Fruit fly (Drosophila melanogaster) whole organism: ENCODE data around the gene CG31141.

ENCODE experiments used
- CG8478 ChIP-seq: fragments of >200 bp; optimal IDR thresholded peaks from 2 replicates; lab custom pipeline; 2018; ENCODE audit warnings: inconsistent platforms
- Dll ChIP-seq: fragments of >200 bp; optimal IDR thresholded peaks from 2 replicates; lab custom pipeline; 2017
- EcR ChIP-seq, 2 experiments: fragments of >200 bp; optimal IDR thresholded peaks; 2 replicates each; lab custom pipeline; 2017; ENCODE audit warnings: missing biosample characterization in 2 of 2, missing genetic modification characterization in 2 of 2, missing genetic modification reagents in 2 of 2
- pan ChIP-seq: fragments of >200 bp; optimal IDR thresholded peaks from 2 replicates; lab custom pipeline; 2017
- psq ChIP-seq: fragments of >200 bp; optimal IDR thresholded peaks from 2 replicates; lab custom pipeline; 2017
- usp ChIP-seq: fragments of >200 bp; optimal IDR thresholded peaks from 2 replicates; lab custom pipeline; 2017; ENCODE audit warnings: missing biosample characterization, missing genetic modification characterization, mixed read lengths

The CG31141 gene

DNA sequence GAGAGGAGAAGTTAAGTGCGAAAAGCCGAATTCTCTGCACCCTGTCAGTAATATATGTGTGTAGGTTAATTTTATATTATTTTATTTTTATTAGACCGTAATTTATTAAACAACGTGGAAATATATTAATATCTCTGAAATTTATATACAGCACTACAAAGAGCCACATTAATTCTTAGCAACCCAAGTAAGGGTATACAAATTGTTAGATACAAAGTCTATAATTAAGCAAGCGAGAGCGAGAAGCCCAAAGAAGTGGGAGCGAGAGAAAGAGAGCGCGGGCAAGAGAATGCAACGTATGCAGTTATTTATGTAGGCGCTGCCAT, 36.0 kb upstream of the CG31141 start:
- TF ChIP-seq CG8478 (lab: Kevin White, UChicago) (no peak), psq (no peak), EcR (GFP tag; optimal IDR thresholded peaks at IDR 0.05; lab: Kevin White, UChicago) (no peak), usp (GFP tag; lab: Kevin White, UChicago) (no peak), Dll (lab: Kevin White, UChicago) (no peak), pan (lab: Kevin White, UChicago) (no peak)

DNA sequence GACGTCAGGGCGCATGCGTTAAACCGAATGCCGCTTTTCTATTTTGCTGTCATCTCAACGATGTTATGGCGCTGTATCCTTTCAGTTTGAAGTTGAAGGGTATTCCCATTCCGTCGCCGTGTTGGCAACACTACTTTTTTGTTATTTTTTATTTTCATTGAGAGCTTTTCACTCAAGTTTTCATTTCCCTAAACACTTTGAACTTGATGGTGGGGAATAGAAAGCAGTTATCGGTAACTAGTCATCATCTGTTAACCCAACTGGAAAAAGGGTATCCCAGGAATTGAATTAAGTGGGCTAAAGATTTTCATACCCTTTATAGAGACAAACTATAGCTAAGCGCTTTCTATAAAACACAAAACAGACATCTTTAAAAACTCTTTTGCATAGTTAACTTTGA, 35.5 kb upstream of the CG31141 start:
- no peak for TF ChIP-seq psq
- no peak for TF ChIP-seq Dll (lab: Kevin White, UChicago)
- no peak for TF ChIP-seq usp (GFP tag; lab: Kevin White, UChicago)
- TF ChIP-seq pan (lab: Kevin White, UChicago), result no peak
- TF ChIP-seq EcR (GFP tag; optimal IDR thresholded peaks at IDR 0.05; lab: Kevin White, UChicago), result no peak
- TF ChIP-seq CG8478 (lab: Kevin White, UChicago), result no peak

dm6 chr3R:23888273-23889220, 34.6 kb upstream of the CG31141 start:
- TF ChIP-seq pan (lab: Kevin White, UChicago), result no peak
- peak; percentile 1 to 53 for TF ChIP-seq EcR (GFP tag; optimal IDR thresholded peaks at IDR 0.05; lab: Kevin White, UChicago)

dm6 chr3R:23889922-23890321, 33.2 kb upstream of the CG31141 start, which contains the start of gene Pli:
TSS of gene Pli (minus strand) at chr3R:23890052.
- TF ChIP-seq psq (no peak), CG8478 (lab: Kevin White, UChicago) (no peak), usp (GFP tag; lab: Kevin White, UChicago) (no peak), EcR (GFP tag; optimal IDR thresholded peaks at IDR 0.05; lab: Kevin White, UChicago) (no peak), pan (lab: Kevin White, UChicago) (no peak), Dll (lab: Kevin White, UChicago) (no peak)

dm6 chr3R:23890886-23891285, 32.2 kb upstream of the CG31141 start, which contains the start of gene TfIIA-S:
TSS of gene TfIIA-S (minus strand) at chr3R:23891060.
- TF ChIP-seq Dll (lab: Kevin White, UChicago) (no peak), psq (no peak), pan (lab: Kevin White, UChicago) (no peak), usp (GFP tag; lab: Kevin White, UChicago) (no peak), CG8478 (lab: Kevin White, UChicago) (no peak), EcR (GFP tag; optimal IDR thresholded peaks at IDR 0.05; lab: Kevin White, UChicago) (no peak)

- no peak for TF ChIP-seq usp (GFP tag; lab: Kevin White, UChicago)
- TF ChIP-seq CG8478 (lab: Kevin White, UChicago), result no peak
- no peak for TF ChIP-seq Dll (lab: Kevin White, UChicago)
- TF ChIP-seq psq, result no peak
- no peak for TF ChIP-seq pan (lab: Kevin White, UChicago)
- TF ChIP-seq EcR (GFP tag; optimal IDR thresholded peaks at IDR 0.05; lab: Kevin White, UChicago), result no peak
Measured at dm6 chr3R:23893460-23893859, 29.6 kb upstream of the CG31141 start, which contains the start of gene tbrd-1. TSS of gene tbrd-1 (minus strand) at chr3R:23893560.

dm6 chr3R:23900092-23900491, 23.0 kb upstream of the CG31141 start:
- no peak for TF ChIP-seq EcR (GFP tag; optimal IDR thresholded peaks at IDR 0.05; lab: Kevin White, UChicago)
- no peak for TF ChIP-seq usp (GFP tag; lab: Kevin White, UChicago)
- TF ChIP-seq pan (lab: Kevin White, UChicago), result no peak
- no peak for TF ChIP-seq Dll (lab: Kevin White, UChicago)
- no peak for TF ChIP-seq psq

DNA sequence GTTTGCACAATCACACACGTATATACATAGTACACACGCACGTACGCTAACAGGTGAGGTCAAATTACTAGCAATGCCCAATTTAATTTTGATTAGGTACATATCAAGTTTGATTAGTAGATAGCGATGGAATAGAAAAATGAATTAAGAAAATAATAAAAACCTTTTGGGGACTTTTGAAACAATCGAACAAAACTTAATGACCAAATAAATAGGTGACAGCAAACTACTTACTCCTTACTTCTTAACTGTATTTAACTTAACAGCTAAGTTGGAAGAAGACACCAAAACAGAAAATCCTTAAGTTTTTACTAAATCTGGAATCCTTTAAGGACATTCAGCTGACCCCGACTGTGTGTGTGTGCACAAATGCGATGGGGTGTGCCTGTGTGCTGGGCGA, 21.1 kb upstream of the CG31141 start:
- no peak for TF ChIP-seq psq
- TF ChIP-seq pan (lab: Kevin White, UChicago), result no peak
- TF ChIP-seq usp (GFP tag; lab: Kevin White, UChicago), result no peak
- TF ChIP-seq CG8478 (lab: Kevin White, UChicago), result no peak
- no peak for TF ChIP-seq EcR (GFP tag; optimal IDR thresholded peaks at IDR 0.05; lab: Kevin White, UChicago)
- no peak for TF ChIP-seq Dll (lab: Kevin White, UChicago)

DNA sequence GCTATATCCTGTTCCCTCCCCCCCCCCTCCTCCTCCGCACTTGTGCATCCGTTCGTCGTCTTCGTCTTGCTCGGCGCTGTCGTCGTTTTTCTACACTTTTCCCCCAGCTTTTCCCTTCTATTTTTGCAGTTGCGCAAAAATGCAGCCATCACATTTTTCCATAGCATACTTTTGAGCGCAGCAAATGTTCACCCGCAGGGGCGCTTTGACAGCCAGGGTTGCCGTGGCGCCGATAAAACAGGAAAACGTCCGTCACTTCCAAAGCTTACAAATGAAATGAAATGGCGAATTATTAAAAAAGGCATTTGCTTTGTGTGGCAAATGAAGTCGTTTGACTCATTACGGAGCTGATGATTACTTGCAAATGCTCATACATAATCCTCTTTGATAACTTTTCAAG, 20.5 kb upstream of the CG31141 start:
- TF ChIP-seq Dll (lab: Kevin White, UChicago), result no peak
- TF ChIP-seq EcR (GFP tag; optimal IDR thresholded peaks at IDR 0.05; lab: Kevin White, UChicago), result no peak
- TF ChIP-seq CG8478 (lab: Kevin White, UChicago), result no peak
- TF ChIP-seq usp (GFP tag; lab: Kevin White, UChicago), result no peak
- no peak for TF ChIP-seq pan (lab: Kevin White, UChicago)
- no peak for TF ChIP-seq psq

DNA sequence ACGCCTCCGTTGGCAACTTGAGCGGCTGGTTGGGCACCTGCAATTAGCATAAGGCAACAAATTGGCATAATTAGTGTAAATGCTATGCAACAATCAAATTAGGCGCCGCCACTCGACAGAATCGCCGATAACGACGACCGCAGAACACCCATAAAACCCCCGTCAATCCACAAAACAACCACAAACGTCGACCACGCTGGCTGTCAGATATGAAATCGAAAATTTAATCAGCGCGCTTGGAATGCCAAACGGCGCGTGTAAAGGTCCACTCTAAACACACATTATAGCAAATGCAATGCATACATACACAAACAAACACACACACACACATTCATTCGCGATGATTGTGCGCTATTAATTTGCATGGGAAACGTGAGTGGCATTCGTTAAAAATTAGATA, 19.7 kb upstream of the CG31141 start:
- TF ChIP-seq pan (lab: Kevin White, UChicago), result no peak
- no peak for TF ChIP-seq Dll (lab: Kevin White, UChicago)
- no peak for TF ChIP-seq CG8478 (lab: Kevin White, UChicago)
- TF ChIP-seq psq, result no peak
- no peak for TF ChIP-seq usp (GFP tag; lab: Kevin White, UChicago)
- TF ChIP-seq EcR (GFP tag; optimal IDR thresholded peaks at IDR 0.05; lab: Kevin White, UChicago), result no peak

DNA sequence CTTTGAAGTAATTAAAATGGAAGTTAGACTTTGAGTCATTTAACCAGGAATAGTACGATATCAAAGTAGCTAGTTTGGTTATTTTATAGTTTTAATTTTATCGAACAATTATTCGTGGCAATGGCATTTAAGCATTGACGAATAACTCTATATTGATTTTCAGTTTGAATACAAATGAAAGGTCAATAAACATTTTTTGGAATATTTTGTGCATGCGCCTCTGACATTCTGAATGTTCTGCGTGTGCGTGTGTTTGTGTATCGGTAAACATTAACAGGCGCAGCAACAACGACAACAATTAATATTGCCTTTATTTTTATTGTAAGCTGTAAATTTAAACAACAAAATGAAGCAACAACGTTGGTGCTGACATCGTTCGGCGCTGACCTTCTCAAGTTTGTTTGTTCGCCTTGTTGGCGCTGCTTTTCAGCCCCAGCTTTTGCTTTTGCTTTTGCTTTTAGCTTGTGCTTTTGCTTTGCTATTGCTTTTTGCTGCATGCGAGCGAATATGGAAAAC, 13.7 kb upstream of the CG31141 start:
- TF ChIP-seq usp (GFP tag; lab: Kevin White, UChicago) (no peak), CG8478 (lab: Kevin White, UChicago) (no peak), Dll (lab: Kevin White, UChicago) (no peak), pan (lab: Kevin White, UChicago) (no peak), psq (no peak), EcR (GFP tag; optimal IDR thresholded peaks at IDR 0.05; lab: Kevin White, UChicago) (no peak)
